Fruit fly (Drosophila melanogaster) whole organism, larva: ENCODE data around the gene CG46270.

Experiments
- noc ChIP-seq: fragments of 200-800 bp; sonication (Bioruptor generic); optimal IDR thresholded peaks from 3 replicates; lab custom pipeline; 2019; ENCODE audit warnings: missing biosample characterization, mild to moderate bottlenecking, missing genetic modification characterization, moderate library complexity

Gene CG46270

dm6 chr3R:10380025-10380424 lies 48.2 kb downstream of the CG46270 start:
- TF ChIP-seq noc (tag; lab: Kevin White, UChicago) = peak; percentile 39

dm6 chr3R:10379409-10379808 lies 48.8 kb downstream of the CG46270 start:
- TF ChIP-seq noc (tag; lab: Kevin White, UChicago) = no peak

DNA sequence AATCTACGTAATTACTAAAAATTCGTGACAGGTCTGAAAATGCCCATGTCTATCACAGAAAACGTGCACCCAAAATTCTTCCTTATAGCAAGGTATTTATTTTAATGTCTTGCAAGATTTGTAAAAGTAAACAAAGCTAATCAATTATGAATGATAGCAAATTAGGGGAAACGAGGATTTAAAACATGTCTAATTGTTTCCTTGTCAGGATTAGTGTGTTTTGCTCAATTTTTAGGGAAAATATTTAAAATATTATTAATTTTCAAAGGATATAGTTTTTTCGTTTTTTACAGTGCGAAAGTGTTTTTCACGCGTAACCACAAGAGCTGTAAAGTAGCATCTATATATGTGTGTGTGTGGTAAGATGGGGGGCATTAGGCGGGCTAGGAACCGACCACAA lies 49.2 kb downstream of the CG46270 start:
- TF ChIP-seq noc (tag; lab: Kevin White, UChicago) = no peak
